Worm (Caenorhabditis elegans) whole organism, L4 larva: ENCODE measurements around the gene ife-2.

Source experiments
- F10B5.3 ChIP-seq: sonication (generic microtip); optimal IDR thresholded peaks from 2 replicates; lab custom pipeline; 2016; ENCODE audit warnings: mild to moderate bottlenecking, missing genetic modification characterization, missing compliant biosample characterization
- T26A8.4 ChIP-seq: fragments of 200-800 bp; sonication (Bioruptor generic); IDR thresholded peaks from 2 replicates; pipeline ENCODE4 v1.3.6; 2022; ENCODE audit warnings: missing genetic modification characterization, missing compliant biosample characterization
- Y5F2A.4 ChIP-seq: fragments of 200-800 bp; sonication (Bioruptor generic); optimal IDR thresholded peaks from 2 replicates; lab custom pipeline; 2018; ENCODE audit warnings: mild to moderate bottlenecking, missing genetic modification characterization, missing compliant biosample characterization
- Y75B8A.6 ChIP-seq: fragments of 200-800 bp; sonication (Bioruptor generic); IDR thresholded peaks from 2 replicates; pipeline ENCODE4 v1.3.6; 2022; ENCODE audit warnings: missing genetic modification reagents, missing genetic modification characterization, missing compliant biosample characterization
- ZK337.2 ChIP-seq: fragments of 200-800 bp; sonication (Bioruptor generic); IDR thresholded peaks from 2 replicates; pipeline ENCODE4 v1.3.6; 2022; ENCODE audit warnings: missing genetic modification reagents, missing genetic modification characterization, missing compliant biosample characterization
- ZK546.5 ChIP-seq, 2 experiments: sonication (generic microtip); optimal IDR thresholded peaks; 2 replicates each; lab custom pipeline; 2017; ENCODE audit warnings: missing biosample characterization in 2 of 2, missing genetic modification characterization in 2 of 2
- aha-1 ChIP-seq: fragments of 150-350 bp; peaks from one replicate; lab custom pipeline; 2014; ENCODE audit warnings: missing biosample characterization, missing genetic modification characterization
- ceh-32 ChIP-seq: sonication (generic microtip); optimal IDR thresholded peaks from 2 replicates; lab custom pipeline; 2016; ENCODE audit warnings: mild to moderate bottlenecking, missing genetic modification characterization, missing compliant biosample characterization; ENCODE audit not compliant: poor library complexity
- ces-1 ChIP-seq: fragments of 150-350 bp; sonication (generic microtip); optimal IDR thresholded peaks from 4 replicates; lab custom pipeline; 2014; ENCODE audit warnings: missing biosample characterization, missing genetic modification reagents, missing genetic modification characterization
- daf-16 ChIP-seq, 3 experiments: sonication (generic microtip); optimal IDR thresholded peaks; 2 replicates each; lab custom pipeline; 2016 to 2017; ENCODE audit warnings: missing genetic modification characterization in 3 of 3, missing genetic modification reagents in 3 of 3, mild to moderate bottlenecking in 2 of 3, missing compliant biosample characterization in 2 of 3, missing biosample characterization in 1 of 3, moderate library complexity in 1 of 3
- dmd-6 ChIP-seq: fragments of 200-800 bp; sonication (Bioruptor generic); IDR thresholded peaks from 2 replicates; pipeline ENCODE4 v1.3.6; 2022; ENCODE audit warnings: missing genetic modification reagents, missing genetic modification characterization, missing compliant biosample characterization
- dpl-1 ChIP-seq: fragments of 150-350 bp; optimal IDR thresholded peaks from 2 replicates; lab custom pipeline; 2014; ENCODE audit warnings: missing biosample characterization, missing genetic modification reagents, missing genetic modification characterization
- duxl-1 ChIP-seq: sonication (generic microtip); optimal IDR thresholded peaks from 2 replicates; lab custom pipeline; 2016; ENCODE audit warnings: mild to moderate bottlenecking, missing genetic modification characterization, moderate library complexity, missing compliant biosample characterization; ENCODE audit not compliant: poor library complexity
- dve-1 ChIP-seq: sonication (generic microtip); optimal IDR thresholded peaks from 2 replicates; lab custom pipeline; 2017; ENCODE audit warnings: antibody characterized with exemption, mild to moderate bottlenecking, missing genetic modification characterization, missing compliant biosample characterization; ENCODE audit not compliant: insufficient read depth
- hif-1 ChIP-seq, 2 experiments: sonication (generic microtip); optimal IDR thresholded peaks; 2 replicates each; lab custom pipeline; 2016 to 2017; ENCODE audit warnings: missing compliant biosample characterization in 2 of 2, missing genetic modification characterization in 2 of 2, missing genetic modification reagents in 2 of 2, missing genotype in 2 of 2, mild to moderate bottlenecking in 1 of 2
- hlh-11 ChIP-seq: fragments of 200-800 bp; sonication (Bioruptor generic); optimal IDR thresholded peaks from 2 replicates; lab custom pipeline; 2018; ENCODE audit warnings: mild to moderate bottlenecking, missing genetic modification characterization, missing compliant biosample characterization
- hlh-30 ChIP-seq: sonication (generic microtip); optimal IDR thresholded peaks from 2 replicates; lab custom pipeline; 2017; ENCODE audit warnings: antibody characterized with exemption, mild to moderate bottlenecking, missing genetic modification characterization, missing compliant biosample characterization; ENCODE audit not compliant: insufficient read depth
- hmg-1.1 ChIP-seq: fragments of 200-800 bp; sonication (Bioruptor generic); IDR thresholded peaks from 2 replicates; pipeline ENCODE4 v1.3.6; 2022; ENCODE audit warnings: missing genetic modification reagents, missing genetic modification characterization, missing compliant biosample characterization
- jun-1 ChIP-seq: fragments of 150-350 bp; optimal IDR thresholded peaks from 2 replicates; lab custom pipeline; 2014; ENCODE audit warnings: missing biosample characterization, missing genetic modification reagents, missing genetic modification characterization
- lim-7 ChIP-seq: fragments of 200-800 bp; sonication (Bioruptor generic); IDR thresholded peaks from 2 replicates; pipeline ENCODE4 v1.3.6; 2022; ENCODE audit warnings: missing genetic modification characterization, missing compliant biosample characterization
- lin-1 ChIP-seq: fragments of 200-800 bp; sonication (Bioruptor generic); IDR thresholded peaks from 2 replicates; pipeline ENCODE4 v1.3.6; 2022; ENCODE audit warnings: missing genetic modification reagents, missing genetic modification characterization, missing compliant biosample characterization
- lin-38 ChIP-seq: fragments of 200-800 bp; sonication (Bioruptor generic); IDR thresholded peaks from 2 replicates; pipeline ENCODE4 v1.3.6; 2022; ENCODE audit warnings: missing genetic modification reagents, missing genetic modification characterization, missing compliant biosample characterization
- lsy-2 ChIP-seq, 2 experiments: fragments of 150-350 bp in 1 of 2; sonication (generic microtip) in 1 of 2; optimal IDR thresholded peaks; 2 replicates each; lab custom pipeline; 2014 to 2017; ENCODE audit warnings: missing biosample characterization in 2 of 2, missing genetic modification characterization in 2 of 2
- madf-5 ChIP-seq, 2 experiments: fragments of 200-800 bp; sonication (Bioruptor generic); IDR thresholded peaks; 2 replicates each; pipeline ENCODE4 v1.3.6; 2022; ENCODE audit warnings: missing compliant biosample characterization in 2 of 2, missing genetic modification characterization in 2 of 2
- madf-9 ChIP-seq: fragments of 200-800 bp; sonication (Bioruptor generic); conservative IDR thresholded peaks from 2 replicates; pipeline ENCODE4 v1.3.6; 2022; ENCODE audit warnings: missing genetic modification reagents, missing genetic modification characterization, missing compliant biosample characterization
- mdl-1 ChIP-seq, 2 experiments: fragments of 150-350 bp in 1 of 2; sonication (generic microtip) in 1 of 2; optimal IDR thresholded peaks; 2 replicates each; lab custom pipeline; 2014 to 2017; ENCODE audit warnings: missing biosample characterization in 2 of 2, missing genetic modification characterization in 2 of 2
- mdt-29 ChIP-seq: fragments of 200-800 bp; sonication (Bioruptor generic); IDR thresholded peaks from 2 replicates; pipeline ENCODE4 v1.3.6; 2022; ENCODE audit warnings: missing genetic modification reagents, missing genetic modification characterization, missing compliant biosample characterization
- mep-1 ChIP-seq: fragments of 150-350 bp; sonication (generic microtip); optimal IDR thresholded peaks from 3 replicates; lab custom pipeline; 2014; ENCODE audit warnings: missing biosample characterization, missing genetic modification characterization
- mes-2 ChIP-seq: sonication (generic microtip); optimal IDR thresholded peaks from 2 replicates; lab custom pipeline; 2016; ENCODE audit warnings: missing genotype, mild to moderate bottlenecking, missing genetic modification characterization, missing compliant biosample characterization; ENCODE audit not compliant: poor library complexity, severe bottlenecking
- mxl-2 ChIP-seq: fragments of 200-800 bp; sonication (Bioruptor generic); conservative IDR thresholded peaks from 2 replicates; pipeline ENCODE4 v1.3.6; 2022; ENCODE audit warnings: missing genetic modification reagents, missing genetic modification characterization, missing compliant biosample characterization
- mxl-3 ChIP-seq: fragments of 200-800 bp; sonication (Bioruptor generic); optimal IDR thresholded peaks from 2 replicates; lab custom pipeline; 2018; ENCODE audit warnings: mild to moderate bottlenecking, missing genetic modification characterization, missing compliant biosample characterization
- nhr-11 ChIP-seq: fragments of 150-350 bp; optimal IDR thresholded peaks from 2 replicates; lab custom pipeline; 2014; ENCODE audit warnings: missing biosample characterization, missing genetic modification characterization
- nhr-111 ChIP-seq: fragments of 200-800 bp; sonication (Bioruptor generic); optimal IDR thresholded peaks from 2 replicates; lab custom pipeline; 2018; ENCODE audit warnings: mild to moderate bottlenecking, missing genetic modification characterization, missing compliant biosample characterization
- nhr-28 ChIP-seq: fragments of 150-350 bp; optimal IDR thresholded peaks from 2 replicates; lab custom pipeline; 2014; ENCODE audit warnings: missing biosample characterization, missing genetic modification characterization
- nhr-48 ChIP-seq: sonication (generic microtip); optimal IDR thresholded peaks from 2 replicates; lab custom pipeline; 2016; ENCODE audit warnings: mild to moderate bottlenecking, missing genetic modification characterization, missing compliant biosample characterization
- nhr-6 ChIP-seq: fragments of 150-350 bp; optimal IDR thresholded peaks from 2 replicates; lab custom pipeline; 2014; ENCODE audit warnings: missing biosample characterization, missing genetic modification characterization
- nhr-77 ChIP-seq: fragments of 150-350 bp; optimal IDR thresholded peaks from 2 replicates; lab custom pipeline; 2014; ENCODE audit warnings: missing biosample characterization, missing genetic modification characterization
- pqm-1 ChIP-seq: sonication (generic microtip); optimal IDR thresholded peaks from 2 replicates; lab custom pipeline; 2017; ENCODE audit warnings: missing biosample characterization, missing genetic modification characterization
- rbr-2 ChIP-seq: sonication (generic microtip); optimal IDR thresholded peaks from 2 replicates; lab custom pipeline; 2016; ENCODE audit warnings: missing genotype, missing genetic modification characterization, missing compliant biosample characterization
- sdz-12 ChIP-seq: fragments of 200-800 bp; sonication (Bioruptor generic); optimal IDR thresholded peaks from 2 replicates; lab custom pipeline; 2018; ENCODE audit warnings: mild to moderate bottlenecking, missing genetic modification characterization, missing compliant biosample characterization
- spr-1 ChIP-seq: sonication (generic microtip); optimal IDR thresholded peaks from 2 replicates; lab custom pipeline; 2016; ENCODE audit warnings: mild to moderate bottlenecking, missing genetic modification characterization, missing compliant biosample characterization
- tag-97 ChIP-seq: fragments of 200-800 bp; sonication (Bioruptor generic); IDR thresholded peaks from 2 replicates; pipeline ENCODE4 v1.3.6; 2022; ENCODE audit warnings: missing genetic modification characterization, missing compliant biosample characterization
- zfp-3 ChIP-seq: fragments of 200-800 bp; sonication (Bioruptor generic); conservative IDR thresholded peaks from 2 replicates; pipeline ENCODE4 v1.3.6; 2022; ENCODE audit warnings: missing genetic modification reagents, missing genetic modification characterization, missing compliant biosample characterization
- ztf-7 ChIP-seq: fragments of 150-350 bp; optimal IDR thresholded peaks from 2 replicates; lab custom pipeline; 2014; ENCODE audit warnings: missing biosample characterization, missing genetic modification characterization

The ife-2 gene

DNA sequence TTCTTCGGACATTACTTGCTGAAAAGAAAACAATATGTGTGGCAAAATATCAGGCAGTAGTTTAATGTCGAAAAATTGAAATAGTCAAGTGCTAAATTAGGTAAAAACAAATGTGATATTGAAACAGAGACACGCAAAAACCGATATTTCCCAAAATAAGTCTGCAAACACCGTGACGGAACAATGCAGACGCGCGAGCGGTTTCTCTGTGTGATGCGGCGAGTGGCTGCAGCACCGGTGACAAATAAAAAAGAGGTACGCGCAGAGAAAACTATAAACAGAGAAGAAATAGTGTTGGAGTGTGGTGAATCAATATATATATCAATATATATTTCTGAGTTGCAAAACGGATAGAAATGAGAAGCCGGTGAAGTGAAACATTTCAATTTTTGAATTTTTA lies at the start of gene ife-2:
ife-2 (minus strand) TSS at position 18 of the 400 bp plus-strand sequence.
- TF ChIP-seq ZK337.2 (GFP tag; lab: Robert Waterston, UW) (no peak), hif-1 (tag; optimal IDR thresholded peaks at IDR 0.05; lab: Kevin White, UChicago) (peak in 1 of 2 experiments; percentile 24), hlh-30 (tag; lab: Kevin White, UChicago) (peak; percentile 85), mes-2 (peak; percentile 77), duxl-1 (tag; lab: Kevin White, UChicago) (peak; percentile 54), mdl-1 (tag; optimal IDR thresholded peaks at IDR 0.05; lab: Kevin White, UChicago) (peak in 1 of 2 experiments; percentile 39), lin-1 (GFP tag; lab: Robert Waterston, UW) (no peak), Y75B8A.6 (GFP tag; lab: Robert Waterston, UW) (no peak), dmd-6 (peak; percentile 40; the same call in 1 of the 2 replicates), ceh-32 (no peak), sdz-12 (GFP tag; lab: Kevin White, UChicago) (no peak), nhr-6 (tag; lab: Kevin White, UChicago) (peak; percentile 75), lin-38 (GFP tag; lab: Robert Waterston, UW) (peak; percentile 46), lim-7 (GFP tag; lab: Robert Waterston, UW) (no peak), nhr-11 (tag; lab: Kevin White, UChicago) (peak; percentile 39), spr-1 (tag; lab: Kevin White, UChicago) (peak; percentile 26), ztf-7 (tag; lab: Kevin White, UChicago) (no peak), mxl-2 (GFP tag; lab: Robert Waterston, UW) (no peak), nhr-28 (tag; lab: Kevin White, UChicago) (peak; percentile 89), Y5F2A.4 (GFP tag; lab: Kevin White, UChicago) (no peak), mxl-3 (GFP tag; lab: Kevin White, UChicago) (peak; percentile 58), mep-1 (tag; lab: Kevin White, UChicago) (peak; percentile 79), jun-1 (peak; percentile 30), aha-1 (tag; lab: Kevin White, UChicago) (peak; percentile 80), ces-1 (GFP tag; lab: Kevin White, UChicago) (no peak), madf-5 (GFP tag; IDR thresholded peaks at IDR 0.05; lab: Robert Waterston, UW) (no peak), dve-1 (peak; percentile 88), nhr-111 (GFP tag; lab: Kevin White, UChicago) (no peak), mdt-29 (GFP tag; lab: Robert Waterston, UW) (no peak), daf-16 (GFP tag; optimal IDR thresholded peaks at IDR 0.05; lab: Kevin White, UChicago) (peak in 1 of 2 experiments; percentile 42), daf-16 (tag; optimal IDR thresholded peaks at IDR 0.05; lab: Kevin White, UChicago) (peak; percentile 87), tag-97 (GFP tag; lab: Robert Waterston, UW) (no peak), hlh-11 (tag; lab: Kevin White, UChicago) (peak; percentile 71), lsy-2 (tag; optimal IDR thresholded peaks at IDR 0.05; lab: Kevin White, UChicago) (peak in 1 of 2 experiments; percentile 82), zfp-3 (GFP tag; lab: Robert Waterston, UW) (no peak), dpl-1 (GFP tag; lab: Kevin White, UChicago) (peak; percentile 71), F10B5.3 (peak; percentile 9), hmg-1.1 (peak; percentile 63), rbr-2 (tag; lab: Kevin White, UChicago) (peak; percentile 54), T26A8.4 (GFP tag; lab: Robert Waterston, UW) (no peak), nhr-77 (peak; percentile 79), ZK546.5 (tag; optimal IDR thresholded peaks at IDR 0.05; lab: Kevin White, UChicago) (no peak), nhr-48 (tag; lab: Kevin White, UChicago) (no peak), pqm-1 (tag; lab: Kevin White, UChicago) (peak; percentile 7), madf-9 (GFP tag; lab: Robert Waterston, UW) (no peak)
